Worm (Caenorhabditis elegans) whole organism, young adult: Measurements from ENCODE around the gene srh-215.
A peak's percentile ranks its signal among the peaks of the same experiment; 100 is the strongest.

Source experiments
- B0035.1 ChIP-seq: sonication (generic microtip); optimal IDR thresholded peaks from 2 replicates; lab custom pipeline; 2016; ENCODE audit warnings: missing genetic modification characterization, mild to moderate bottlenecking, missing compliant biosample characterization, missing genotype, missing genetic modification reagents
- B0336.3 ChIP-seq: fragments of 200-800 bp; sonication (Bioruptor generic); IDR thresholded peaks from 2 replicates; pipeline ENCODE4 v1.3.6; 2022; ENCODE audit warnings: missing genetic modification characterization, missing compliant biosample characterization
- D2030.7 ChIP-seq: fragments of 200-800 bp; sonication (Bioruptor generic); IDR thresholded peaks from 2 replicates; pipeline ENCODE4 v1.3.6; 2022; ENCODE audit warnings: missing genetic modification reagents, missing genetic modification characterization, missing compliant biosample characterization
- F39B2.1 ChIP-seq: fragments of 200-800 bp; sonication (Bioruptor generic); IDR thresholded peaks from 2 replicates; pipeline ENCODE4 v1.3.6; 2022; ENCODE audit warnings: missing genetic modification reagents, missing genetic modification characterization, missing compliant biosample characterization
- F49E8.2 ChIP-seq: sonication (generic microtip); optimal IDR thresholded peaks from 3 replicates; lab custom pipeline; 2017; ENCODE audit warnings: missing genetic modification characterization, mild to moderate bottlenecking, missing compliant biosample characterization, antibody characterized with exemption, moderate library complexity; ENCODE audit not compliant: insufficient read depth
- F57C9.4 ChIP-seq: sonication (generic microtip); optimal IDR thresholded peaks from 2 replicates; lab custom pipeline; 2017; ENCODE audit warnings: mild to moderate bottlenecking, missing genetic modification characterization, missing compliant biosample characterization
- T07F8.4 ChIP-seq: sonication (generic microtip); optimal IDR thresholded peaks from 2 replicates; lab custom pipeline; 2016; ENCODE audit warnings: mild to moderate bottlenecking, missing genetic modification characterization, moderate library complexity, missing compliant biosample characterization
- Y53F4B.3 ChIP-seq: fragments of 200-800 bp; sonication (Bioruptor generic); IDR thresholded peaks from 2 replicates; pipeline ENCODE4 v1.3.6; 2022; ENCODE audit warnings: missing genetic modification reagents, missing genetic modification characterization, missing compliant biosample characterization
- Y53G8AR.9 ChIP-seq: fragments of 200-800 bp; sonication (Bioruptor generic); conservative IDR thresholded peaks from 2 replicates; pipeline ENCODE4 v1.3.6; 2022; ENCODE audit warnings: missing genetic modification reagents, missing genetic modification characterization, missing compliant biosample characterization
- Y79H2A.3 ChIP-seq: fragments of 200-800 bp; sonication (Bioruptor generic); conservative IDR thresholded peaks from 2 replicates; pipeline ENCODE4 v1.3.6; 2022; ENCODE audit warnings: missing genetic modification reagents, missing genetic modification characterization, missing compliant biosample characterization
- ZK185.1 ChIP-seq: sonication (generic microtip); optimal IDR thresholded peaks from 2 replicates; lab custom pipeline; 2016; ENCODE audit warnings: mild to moderate bottlenecking, missing genetic modification characterization, missing compliant biosample characterization; ENCODE audit not compliant: poor library complexity, severe bottlenecking
- akir-1 ChIP-seq: fragments of 200-800 bp; sonication (Bioruptor generic); optimal IDR thresholded peaks from 2 replicates; lab custom pipeline; 2018; ENCODE audit warnings: mild to moderate bottlenecking, missing genetic modification characterization, moderate library complexity, missing compliant biosample characterization
- aptf-3 ChIP-seq: fragments of 200-800 bp; sonication (Bioruptor generic); IDR thresholded peaks from 2 replicates; pipeline ENCODE4 v1.3.6; 2022; ENCODE audit warnings: missing genetic modification characterization, missing compliant biosample characterization
- atf-7 ChIP-seq: sonication (generic microtip); optimal IDR thresholded peaks from 2 replicates; lab custom pipeline; 2017; ENCODE audit warnings: mild to moderate bottlenecking, missing genetic modification characterization, missing compliant biosample characterization
- athp-1 ChIP-seq: sonication (generic microtip); optimal IDR thresholded peaks from 2 replicates; lab custom pipeline; 2017; ENCODE audit warnings: mild to moderate bottlenecking, missing genetic modification characterization, missing compliant biosample characterization
- attf-6 ChIP-seq: fragments of 200-800 bp; sonication (Bioruptor generic); IDR thresholded peaks from 2 replicates; pipeline ENCODE4 v1.3.6; 2022; ENCODE audit warnings: missing genetic modification reagents, missing genetic modification characterization, missing compliant biosample characterization
- bed-2 ChIP-seq: fragments of 200-800 bp; sonication (Bioruptor generic); IDR thresholded peaks from 2 replicates; pipeline ENCODE4 v1.3.6; 2022; ENCODE audit warnings: missing genetic modification reagents, missing genetic modification characterization, missing compliant biosample characterization
- ccch-3 ChIP-seq: fragments of 200-800 bp; sonication (Bioruptor generic); optimal IDR thresholded peaks from 2 replicates; lab custom pipeline; 2018; ENCODE audit warnings: mild to moderate bottlenecking, missing genetic modification characterization, missing compliant biosample characterization
- cebp-2 ChIP-seq: fragments of 200-800 bp; sonication (Bioruptor generic); IDR thresholded peaks from 2 replicates; pipeline ENCODE4 v1.3.6; 2022; ENCODE audit warnings: missing genetic modification characterization, missing compliant biosample characterization
- ceh-79 ChIP-seq: sonication (generic microtip); optimal IDR thresholded peaks from 2 replicates; lab custom pipeline; 2017; ENCODE audit warnings: mild to moderate bottlenecking, missing genetic modification characterization, missing compliant biosample characterization
- die-1 ChIP-seq: sonication (generic microtip); optimal IDR thresholded peaks from 2 replicates; lab custom pipeline; 2016; ENCODE audit warnings: missing genotype, mild to moderate bottlenecking, missing genetic modification characterization, missing compliant biosample characterization
- efl-1 ChIP-seq: fragments of 150-350 bp; optimal IDR thresholded peaks from 2 replicates; lab custom pipeline; 2014; ENCODE audit warnings: missing biosample characterization, missing genetic modification reagents, missing genetic modification characterization
- egl-18 ChIP-seq: fragments of 200-800 bp; sonication (Bioruptor generic); IDR thresholded peaks from 2 replicates; pipeline ENCODE4 v1.3.6; 2022; ENCODE audit warnings: missing genetic modification reagents, missing genetic modification characterization, missing compliant biosample characterization
- egrh-3 ChIP-seq: fragments of 200-800 bp; sonication (Bioruptor generic); IDR thresholded peaks from 2 replicates; pipeline ENCODE4 v1.3.6; 2022; ENCODE audit warnings: missing genetic modification reagents, missing genetic modification characterization, missing compliant biosample characterization
- ets-4 ChIP-seq: fragments of 200-800 bp; sonication (Bioruptor generic); optimal IDR thresholded peaks from 2 replicates; lab custom pipeline; 2018; ENCODE audit warnings: mild to moderate bottlenecking, missing genetic modification characterization, missing compliant biosample characterization
- fkh-3 ChIP-seq: sonication (generic microtip); optimal IDR thresholded peaks from 2 replicates; lab custom pipeline; 2016; ENCODE audit warnings: mild to moderate bottlenecking, missing genetic modification characterization, missing compliant biosample characterization
- hlh-26 ChIP-seq: fragments of 200-800 bp; sonication (Bioruptor generic); conservative IDR thresholded peaks from 2 replicates; pipeline ENCODE4 v1.3.6; 2022; ENCODE audit warnings: missing genetic modification reagents, missing genetic modification characterization, missing compliant biosample characterization
- hrde-1 ChIP-seq: sonication (generic microtip); optimal IDR thresholded peaks from 2 replicates; lab custom pipeline; 2016; ENCODE audit warnings: missing genetic modification characterization, mild to moderate bottlenecking, missing compliant biosample characterization, moderate library complexity, missing genotype, missing genetic modification reagents, borderline replicate concordance
- lin-40 ChIP-seq: sonication (generic microtip); optimal IDR thresholded peaks from 2 replicates; lab custom pipeline; 2016; ENCODE audit warnings: missing genetic modification characterization, mild to moderate bottlenecking, missing compliant biosample characterization, missing genotype, missing genetic modification reagents
- lsl-1 ChIP-seq: fragments of 200-800 bp; sonication (Bioruptor generic); optimal IDR thresholded peaks from 2 replicates; lab custom pipeline; 2018; ENCODE audit warnings: mild to moderate bottlenecking, missing genetic modification characterization, moderate library complexity, missing compliant biosample characterization
- madf-8 ChIP-seq: fragments of 200-800 bp; sonication (Bioruptor generic); conservative IDR thresholded peaks from 2 replicates; pipeline ENCODE4 v1.3.6; 2022; ENCODE audit warnings: missing genetic modification reagents, missing genetic modification characterization, missing compliant biosample characterization
- nfya-1 ChIP-seq: sonication (generic microtip); optimal IDR thresholded peaks from 2 replicates; lab custom pipeline; 2017; ENCODE audit warnings: antibody characterized with exemption, missing compliant biosample characterization, missing genetic modification characterization, borderline replicate concordance; ENCODE audit not compliant: insufficient read depth
- pbrm-1 ChIP-seq: fragments of 200-800 bp; sonication (Bioruptor generic); IDR thresholded peaks from 2 replicates; pipeline ENCODE4 v1.3.6; 2022; ENCODE audit warnings: missing genetic modification reagents, missing genetic modification characterization, missing compliant biosample characterization
- repo-1 ChIP-seq: sonication (generic microtip); optimal IDR thresholded peaks from 2 replicates; lab custom pipeline; 2017; ENCODE audit warnings: mild to moderate bottlenecking, missing genetic modification characterization, missing compliant biosample characterization
- sdz-38 ChIP-seq: sonication (generic microtip); optimal IDR thresholded peaks from 2 replicates; lab custom pipeline; 2016; ENCODE audit warnings: missing genotype, missing genetic modification characterization, missing compliant biosample characterization
- tbp1 ChIP-seq: fragments of 200-800 bp; sonication (Bioruptor generic); optimal IDR thresholded peaks from 2 replicates; lab custom pipeline; 2018; ENCODE audit warnings: mild to moderate bottlenecking, missing genetic modification characterization, missing compliant biosample characterization
- unc-130 ChIP-seq: sonication (generic microtip); optimal IDR thresholded peaks from 2 replicates; lab custom pipeline; 2016; ENCODE audit warnings: missing genetic modification reagents, missing genetic modification characterization, missing compliant biosample characterization
- unc-62 ChIP-seq: fragments of 150-350 bp; optimal IDR thresholded peaks from 2 replicates; lab custom pipeline; 2014; ENCODE audit warnings: missing biosample characterization, missing genetic modification reagents, missing genetic modification characterization
- xnd-1 ChIP-seq: sonication (generic microtip); optimal IDR thresholded peaks from 2 replicates; lab custom pipeline; 2016; ENCODE audit warnings: missing genotype, missing genetic modification reagents, missing genetic modification characterization, missing compliant biosample characterization

srh-215 gene

DNA sequence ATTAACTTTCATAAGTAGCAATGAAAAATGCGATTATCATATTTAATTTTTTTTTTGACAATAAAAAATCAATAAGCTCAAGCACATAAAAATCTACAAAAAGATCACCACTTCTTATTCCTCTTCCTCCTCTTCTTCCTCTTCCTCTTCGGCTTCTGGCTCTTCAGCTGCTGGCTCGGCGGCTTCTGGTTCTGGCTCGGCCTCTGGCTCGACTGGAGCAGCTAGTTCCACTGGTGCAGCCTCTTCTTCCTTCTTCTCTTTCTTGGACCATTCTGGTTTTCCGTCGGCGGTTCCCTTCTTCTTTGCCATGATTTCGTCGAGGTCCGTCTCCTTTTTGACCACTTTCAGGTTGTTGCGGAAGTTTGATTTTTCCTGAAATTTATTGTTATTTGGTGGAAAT, 1.9 kb upstream of the srh-215 start:
- TF ChIP-seq F57C9.4 (no peak), ZK185.1 (tag; lab: Kevin White, UChicago) (no peak), lin-40 (tag; lab: Kevin White, UChicago) (no peak), egrh-3 (GFP tag; lab: Robert Waterston, UW) (peak; percentile 52; the same call in 1 of the 2 replicates), F49E8.2 (tag; lab: Kevin White, UChicago) (no peak), hrde-1 (tag; lab: Kevin White, UChicago) (no peak), unc-130 (GFP tag; lab: Kevin White, UChicago) (no peak)

- no peak for TF ChIP-seq Y53G8AR.9 (GFP tag; lab: Robert Waterston, UW)
- TF ChIP-seq aptf-3 (GFP tag; lab: Robert Waterston, UW) = no peak
- no peak for TF ChIP-seq ceh-79
- TF ChIP-seq ccch-3 (GFP tag; lab: Kevin White, UChicago) = no peak
- no peak for TF ChIP-seq madf-8 (GFP tag; lab: Robert Waterston, UW)
- TF ChIP-seq egl-18 (GFP tag; lab: Robert Waterston, UW) = no peak
- TF ChIP-seq pbrm-1 (GFP tag; lab: Robert Waterston, UW) = no peak
- no peak for TF ChIP-seq hlh-26 (GFP tag; lab: Robert Waterston, UW)
- TF ChIP-seq B0336.3 (GFP tag; lab: Robert Waterston, UW) = no peak
- no peak for TF ChIP-seq cebp-2 (GFP tag; lab: Robert Waterston, UW)
- TF ChIP-seq atf-7 (tag; lab: Kevin White, UChicago) = no peak
- TF ChIP-seq hrde-1 (tag; lab: Kevin White, UChicago) = no peak
- no peak for TF ChIP-seq sdz-38 (tag; lab: Kevin White, UChicago)
- no peak for TF ChIP-seq unc-62 (GFP tag; lab: Kevin White, UChicago)
- TF ChIP-seq tbp1 = no peak
- no peak for TF ChIP-seq athp-1 (tag; lab: Kevin White, UChicago)
- no peak for TF ChIP-seq lsl-1 (GFP tag; lab: Kevin White, UChicago)
- TF ChIP-seq akir-1 (GFP tag; lab: Kevin White, UChicago) = no peak
- no peak for TF ChIP-seq bed-2 (GFP tag; lab: Robert Waterston, UW)
Measured at ce11 chrV:16832865-16833264, 1.0 kb upstream of the srh-215 start, which contains the start of gene phy-3. Gene phy-3, plus strand, starts transcription at chrV:16833165.

DNA sequence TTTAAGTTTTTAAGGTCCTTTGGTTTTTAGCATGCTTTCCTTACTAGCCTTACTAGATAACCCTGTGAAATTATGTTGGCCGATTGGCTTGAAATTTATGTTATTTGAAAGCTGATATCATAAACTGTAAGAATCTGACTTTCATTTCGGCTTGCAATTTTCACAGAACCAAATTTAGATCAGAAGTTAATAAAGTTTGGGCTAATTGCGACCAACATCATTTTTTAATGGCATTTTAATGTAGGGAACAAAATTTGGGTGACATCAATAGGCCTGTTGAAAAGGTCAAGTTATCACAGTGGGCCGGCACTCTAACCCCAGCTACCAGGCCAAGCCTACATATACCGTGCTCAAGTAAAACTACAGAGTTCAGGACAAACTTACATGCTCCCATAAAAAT, 511 bp downstream of the srh-215 start:
- TF ChIP-seq F39B2.1 (GFP tag; lab: Robert Waterston, UW) (no peak), repo-1 (tag; lab: Kevin White, UChicago) (no peak), ets-4 (GFP tag; lab: Kevin White, UChicago) (no peak), D2030.7 (GFP tag; lab: Robert Waterston, UW) (no peak), xnd-1 (tag; lab: Kevin White, UChicago) (no peak), lin-40 (tag; lab: Kevin White, UChicago) (no peak), athp-1 (tag; lab: Kevin White, UChicago) (no peak), fkh-3 (tag; lab: Kevin White, UChicago) (no peak)

DNA sequence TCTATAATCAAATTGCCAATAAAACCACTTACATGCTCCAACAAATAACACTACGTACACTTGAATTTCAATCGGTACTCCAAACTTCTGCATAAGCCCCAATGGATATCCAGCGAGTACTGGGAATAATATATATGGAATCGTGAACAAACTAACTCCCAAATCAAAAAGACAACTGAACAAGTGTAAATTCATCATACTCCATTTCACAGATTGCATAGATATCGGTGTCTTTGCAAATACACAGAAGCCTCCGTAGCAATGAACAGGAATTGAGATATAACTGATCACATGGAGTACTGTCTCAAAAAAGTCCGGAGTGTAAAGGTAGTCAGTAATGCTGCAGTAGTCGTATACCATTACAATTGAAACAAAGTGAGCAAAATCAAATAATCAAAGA, 2.4 kb downstream of the srh-215 start, which contains the start of gene srh-214:
Gene srh-214 (minus strand): TSS at position 360 of the 400 bp plus-strand sequence.
- TF ChIP-seq ceh-79 = no peak

ce11 chrV:16827485-16827884, 4.3 kb downstream of the srh-215 start, which contains the start of gene srh-216:
Gene srh-216, minus strand, starts transcription at chrV:16827585.
- no peak for TF ChIP-seq Y53F4B.3 (GFP tag; lab: Robert Waterston, UW)
- no peak for TF ChIP-seq bed-2 (GFP tag; lab: Robert Waterston, UW)
- TF ChIP-seq die-1 (tag; lab: Kevin White, UChicago) = no peak
- TF ChIP-seq T07F8.4 = no peak
- no peak for TF ChIP-seq efl-1
- TF ChIP-seq aptf-3 (GFP tag; lab: Robert Waterston, UW) = no peak
- TF ChIP-seq egrh-3 (GFP tag; lab: Robert Waterston, UW) = no peak
- no peak for TF ChIP-seq Y79H2A.3 (GFP tag; lab: Robert Waterston, UW)
- no peak for TF ChIP-seq B0035.1 (tag; lab: Kevin White, UChicago)
- TF ChIP-seq nfya-1 (tag; lab: Kevin White, UChicago) = no peak
- TF ChIP-seq attf-6 (GFP tag; lab: Robert Waterston, UW) = no peak
- TF ChIP-seq lsl-1 (GFP tag; lab: Kevin White, UChicago) = no peak
- TF ChIP-seq sdz-38 (tag; lab: Kevin White, UChicago) = no peak
